Fruit fly (Drosophila melanogaster): Measurements from ENCODE around the gene bru2.

Gene bru2

dm6 chr2L:12433712-12434534 lies 89.9 kb downstream of the bru2 start, which contains the start of gene eRF3 (continued):
- TF ChIP-seq CG7368 (GFP tag; optimal IDR thresholded peaks at IDR 0.05) (peak; percentile 49), CG16779 (tag; optimal IDR thresholded peaks at IDR 0.05) (no peak), Eip78C (GFP tag) (peak; percentile 85), Lpt (GFP tag; optimal IDR thresholded peaks at IDR 0.05) (peak; percentile 48), lz (GFP tag; optimal IDR thresholded peaks at IDR 0.05) (peak; percentile 29), Sox102F (GFP tag; optimal IDR thresholded peaks at IDR 0.05) (peak; percentile 36), CG6276 (GFP tag; optimal IDR thresholded peaks at IDR 0.05) (no peak), Sox14 (GFP tag; optimal IDR thresholded peaks at IDR 0.05) (no peak), Eip93F (GFP tag; optimal IDR thresholded peaks at IDR 0.05) (peak; percentile 3), Hr39 (GFP tag; optimal IDR thresholded peaks at IDR 0.05) (peak; percentile 29), ss (GFP tag; optimal IDR thresholded peaks at IDR 0.05) (peak in 1 of 2 experiments; percentile 45), CG3919 (GFP tag; optimal IDR thresholded peaks at IDR 0.05) (peak; percentile 58), cyc (GFP tag; optimal IDR thresholded peaks at IDR 0.05) (peak; percentile 43), Sox15 (GFP tag; optimal IDR thresholded peaks at IDR 0.05) (peak; percentile 38), CG34406 (GFP tag; optimal IDR thresholded peaks at IDR 0.05) (peak; percentile 76), topi (GFP tag; optimal IDR thresholded peaks at IDR 0.05) (peak; percentile 51), Smox (GFP tag; optimal IDR thresholded peaks at IDR 0.05) (peak; percentile 55), CG11762 (GFP tag; optimal IDR thresholded peaks at IDR 0.05; ENCODE audit: insufficient read depth) (peak; percentile 14), CG6163 (GFP tag; IDR thresholded peaks at IDR 0.05) (peak; percentile 52; the same call in 2 of the 3 replicates), CG8319 (GFP tag; optimal IDR thresholded peaks at IDR 0.05) (peak; percentile 76), Gug (GFP tag; IDR thresholded peaks at IDR 0.05) (peak; percentile 56; the same call in 1 of the 2 replicates), dac (GFP tag; optimal IDR thresholded peaks at IDR 0.05) (peak; percentile 36), fd59A (GFP tag; optimal IDR thresholded peaks at IDR 0.05) (no peak), Ets96B (tag; optimal IDR thresholded peaks at IDR 0.05) (peak; percentile 70), fkh (GFP tag; optimal IDR thresholded peaks at IDR 0.05) (peak; percentile 38), CG6792 (GFP tag; optimal IDR thresholded peaks at IDR 0.05) (peak; percentile 42), eg (GFP tag; IDR thresholded peaks at IDR 0.05) (peak; percentile 69), net (GFP tag; optimal IDR thresholded peaks at IDR 0.05) (peak; percentile 49), CG32006 (GFP tag; optimal IDR thresholded peaks at IDR 0.05) (peak; percentile 73), achi (GFP tag; optimal IDR thresholded peaks at IDR 0.05) (peak; percentile 62)

- TF ChIP-seq svp (GFP tag) (no peak), CG8319 (GFP tag; optimal IDR thresholded peaks at IDR 0.05) (no peak), Eip93F (GFP tag; optimal IDR thresholded peaks at IDR 0.05) (no peak), CG7368 (GFP tag; optimal IDR thresholded peaks at IDR 0.05) (no peak), fd85E (GFP tag; optimal IDR thresholded peaks at IDR 0.05) (no peak), Hr4 (GFP tag; optimal IDR thresholded peaks at IDR 0.05) (no peak), CG4318 (GFP tag; optimal IDR thresholded peaks at IDR 0.05) (no peak), CG6276 (GFP tag; optimal IDR thresholded peaks at IDR 0.05) (no peak), ss (GFP tag; optimal IDR thresholded peaks at IDR 0.05) (peak in 1 of 2 experiments; percentile 25), spab (GFP tag; optimal IDR thresholded peaks at IDR 0.05) (no peak), Hr38 (GFP tag; optimal IDR thresholded peaks at IDR 0.05) (no peak), CG6854 (GFP tag; optimal IDR thresholded peaks at IDR 0.05) (peak; percentile 20), Hr39 (GFP tag; optimal IDR thresholded peaks at IDR 0.05) (no peak), Ets96B (tag; optimal IDR thresholded peaks at IDR 0.05) (no peak), Smox (GFP tag; optimal IDR thresholded peaks at IDR 0.05) (no peak), esn (GFP tag; optimal IDR thresholded peaks at IDR 0.05) (no peak)
These were observed 90.5 kb downstream of the bru2 start, which contains the start of gene SC35 for dm6 chr2L:12434535-12434938. SC35 (minus strand) TSS chr2L:12434665.
